Worm (Caenorhabditis elegans) whole organism, L3 larva: ENCODE measurements around the gene Y76B12C.8.

ENCODE experiments used
- ZK546.5 ChIP-seq: sonication (generic microtip); optimal IDR thresholded peaks from 2 replicates; lab custom pipeline; 2017; ENCODE audit warnings: missing biosample characterization, missing genetic modification characterization
- elt-3 ChIP-seq, 3 experiments: fragments of 150-350 bp in 1 of 3; sonication (generic microtip) in 2 of 3; optimal IDR thresholded peaks; 2 replicates in 2 of 3; 4 replicates in 1 of 3; lab custom pipeline; 2014 to 2017; ENCODE audit warnings: missing biosample characterization in 3 of 3, missing genetic modification characterization in 3 of 3
- fkh-10 ChIP-seq: sonication (generic microtip); optimal IDR thresholded peaks from 2 replicates; lab custom pipeline; 2017; ENCODE audit warnings: missing biosample characterization, missing genetic modification reagents, missing genetic modification characterization
- mml-1 ChIP-seq: fragments of 150-350 bp; sonication (generic microtip); optimal IDR thresholded peaks from 3 replicates; lab custom pipeline; 2014; ENCODE audit warnings: missing biosample characterization, missing genetic modification characterization
- nhr-237 ChIP-seq: fragments of 150-350 bp; optimal IDR thresholded peaks from 2 replicates; lab custom pipeline; 2014; ENCODE audit warnings: missing biosample characterization, missing genetic modification characterization
- nhr-67 ChIP-seq: fragments of 150-350 bp; optimal IDR thresholded peaks from 2 replicates; lab custom pipeline; 2014; ENCODE audit warnings: missing biosample characterization, missing genetic modification characterization
- nhr-77 ChIP-seq: fragments of 150-350 bp; optimal IDR thresholded peaks from 2 replicates; lab custom pipeline; 2014; ENCODE audit warnings: missing biosample characterization, missing genetic modification characterization
- pha-4 ChIP-seq: fragments of 150-350 bp; optimal IDR thresholded peaks from 2 replicates; lab custom pipeline; 2014; ENCODE audit warnings: missing biosample characterization, missing genetic modification reagents, missing genetic modification characterization
- snpc-4 ChIP-seq: fragments of 150-350 bp; optimal IDR thresholded peaks from 2 replicates; lab custom pipeline; 2014; ENCODE audit warnings: missing biosample characterization, missing genetic modification characterization

DNA sequence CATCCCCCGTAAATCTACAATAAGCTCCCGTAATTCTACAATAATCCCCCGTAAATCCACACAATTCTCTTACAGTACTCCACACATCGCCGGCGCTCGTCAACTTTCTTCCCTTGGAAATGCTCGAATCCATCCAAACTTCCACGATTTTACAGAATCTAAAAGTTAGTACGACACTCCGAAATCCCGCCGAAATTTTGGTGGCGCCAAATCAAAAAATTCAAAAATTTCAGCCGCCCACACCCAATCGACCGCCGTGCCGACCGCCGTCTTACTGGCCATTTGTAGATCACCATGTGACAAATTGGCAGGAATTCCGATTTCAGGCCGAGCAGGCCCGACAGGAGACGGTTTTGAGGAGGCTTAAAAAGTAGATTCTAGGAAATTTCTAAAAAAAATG lies 27.5 kb upstream of the Y76B12C.8 start:
- TF ChIP-seq snpc-4 (no peak), fkh-10 (no peak), nhr-77 (tag; lab: Kevin White, UChicago) (no peak), pha-4 (no peak), elt-3 (tag; optimal IDR thresholded peaks at IDR 0.05; lab: Kevin White, UChicago) (no peak), ZK546.5 (tag; lab: Kevin White, UChicago) (no peak), mml-1 (tag; lab: Kevin White, UChicago) (no peak), nhr-67 (tag; lab: Kevin White, UChicago) (no peak), nhr-237 (tag; lab: Kevin White, UChicago) (no peak)
